Fruit fly (Drosophila melanogaster) whole organism, embryonic: ENCODE results near the gene CG31809.

ENCODE experiments used
- B-H2 ChIP-seq: fragments of 200-800 bp; sonication (Bioruptor generic); optimal IDR thresholded peaks from 2 replicates; lab custom pipeline; 2018; ENCODE audit warnings: missing biosample characterization, mild to moderate bottlenecking, missing genetic modification characterization
- CG10431 ChIP-seq: fragments of 200-800 bp; sonication (Bioruptor generic); optimal IDR thresholded peaks from 3 replicates; lab custom pipeline; 2018; ENCODE audit warnings: missing biosample characterization, mild to moderate bottlenecking, missing genetic modification characterization
- CG12299 ChIP-seq: fragments of 200-800 bp; sonication (Bioruptor generic); optimal IDR thresholded peaks from 2 replicates; lab custom pipeline; 2018; ENCODE audit warnings: missing biosample characterization, mild to moderate bottlenecking, missing genetic modification characterization
- CG12744 ChIP-seq: fragments of 200-800 bp; sonication (Bioruptor generic); optimal IDR thresholded peaks from 2 replicates; lab custom pipeline; 2016; ENCODE audit warnings: missing biosample characterization, missing genetic modification characterization
- CG14014 ChIP-seq: fragments of 200-800 bp; sonication (Bioruptor generic); IDR thresholded peaks from 2 replicates; pipeline ENCODE4 v1.3.6; 2022; ENCODE audit warnings: missing biosample characterization, missing genetic modification characterization
- CG14441 ChIP-seq: fragments of 200-800 bp; sonication (Bioruptor generic); IDR thresholded peaks from 2 replicates; pipeline ENCODE4 v1.3.6; 2022; ENCODE audit warnings: missing biosample characterization, missing genetic modification characterization
- CG15011 ChIP-seq: fragments of 200-800 bp; sonication (Bioruptor generic); optimal IDR thresholded peaks from 3 replicates; lab custom pipeline; 2018; ENCODE audit warnings: missing biosample characterization, mild to moderate bottlenecking, missing genetic modification characterization
- CG1603 ChIP-seq: fragments of 200-800 bp; sonication (Bioruptor generic); optimal IDR thresholded peaks from 2 replicates; lab custom pipeline; 2019; ENCODE audit warnings: missing biosample characterization, mild to moderate bottlenecking, missing genetic modification characterization, moderate library complexity
- CG16863 ChIP-seq: fragments of 200-800 bp; sonication (Bioruptor generic); optimal IDR thresholded peaks from 3 replicates; lab custom pipeline; 2016; ENCODE audit warnings: missing biosample characterization, missing genetic modification characterization
- CG2120 ChIP-seq: fragments of 200-800 bp; sonication (Bioruptor generic); optimal IDR thresholded peaks from 3 replicates; lab custom pipeline; 2016; ENCODE audit warnings: missing biosample characterization, missing genetic modification characterization
- CG30403 ChIP-seq: fragments of 200-800 bp; sonication (Bioruptor generic); optimal IDR thresholded peaks from 3 replicates; lab custom pipeline; 2016; ENCODE audit warnings: missing biosample characterization, missing genetic modification characterization
- CG32532 ChIP-seq: fragments of 200-800 bp; sonication (Bioruptor generic); IDR thresholded peaks from 2 replicates; pipeline ENCODE4 v1.3.6; 2022; ENCODE audit warnings: missing biosample characterization, missing genetic modification characterization
- CG34422 ChIP-seq: fragments of 200-800 bp; sonication (Bioruptor generic); IDR thresholded peaks from 3 replicates; pipeline ENCODE4 v1.3.6; 2022; ENCODE audit warnings: missing biosample characterization, missing genetic modification characterization
- CG4360 ChIP-seq: fragments of 200-800 bp; sonication (Bioruptor generic); IDR thresholded peaks from 2 replicates; pipeline ENCODE4 v1.3.6; 2022; ENCODE audit warnings: missing biosample characterization, missing genetic modification characterization
- CG4424 ChIP-seq: fragments of 200-800 bp; sonication (Bioruptor generic); optimal IDR thresholded peaks from 3 replicates; lab custom pipeline; 2016; ENCODE audit warnings: missing biosample characterization, missing genetic modification characterization
- CG6791 ChIP-seq: fragments of 200-800 bp; sonication (Bioruptor generic); IDR thresholded peaks from 3 replicates; pipeline ENCODE4 v1.3.6; 2022; ENCODE audit warnings: missing biosample characterization, missing genetic modification characterization; ENCODE audit not compliant: partially characterized antibody
- CG6854 ChIP-seq: fragments of 200-800 bp; sonication (Bioruptor generic); optimal IDR thresholded peaks from 3 replicates; lab custom pipeline; 2017; ENCODE audit warnings: missing biosample characterization, mild to moderate bottlenecking, missing genetic modification characterization
- CG7556 ChIP-seq: fragments of 200-800 bp; sonication (Bioruptor generic); optimal IDR thresholded peaks from 2 replicates; lab custom pipeline; 2017; ENCODE audit warnings: missing biosample characterization, mild to moderate bottlenecking, missing genetic modification characterization
- CG8359 ChIP-seq: fragments of 200-800 bp; sonication (Bioruptor generic); optimal IDR thresholded peaks from 2 replicates; lab custom pipeline; 2017; ENCODE audit warnings: missing biosample characterization, mild to moderate bottlenecking, missing genetic modification characterization, borderline replicate concordance
- CG9609 ChIP-seq: fragments of 200-800 bp; sonication (Bioruptor generic); optimal IDR thresholded peaks from 3 replicates; lab custom pipeline; 2016; ENCODE audit warnings: missing biosample characterization, missing genetic modification characterization
- CG9817 ChIP-seq: fragments of 200-800 bp; sonication (Bioruptor generic); optimal IDR thresholded peaks from 2 replicates; lab custom pipeline; 2018; ENCODE audit warnings: missing biosample characterization, mild to moderate bottlenecking, missing genetic modification characterization, moderate library complexity
- CTCF ChIP-seq: fragments of 200-800 bp; sonication (Bioruptor generic); optimal IDR thresholded peaks from 2 replicates; lab custom pipeline; 2017; ENCODE audit warnings: missing biosample characterization, mild to moderate bottlenecking, missing genetic modification characterization, moderate library complexity
- CoRest ChIP-seq: fragments of 200-800 bp; sonication (Bioruptor generic); optimal IDR thresholded peaks from 3 replicates; lab custom pipeline; 2018; ENCODE audit warnings: missing biosample characterization, mild to moderate bottlenecking, missing genetic modification characterization, moderate library complexity
- Dbx ChIP-seq: fragments of 200-800 bp; sonication (Bioruptor generic); IDR thresholded peaks from 3 replicates; pipeline ENCODE4 v1.3.6; 2022; ENCODE audit warnings: missing biosample characterization, missing genetic modification characterization
- Dip2 ChIP-seq: fragments of 200-800 bp; sonication (Bioruptor generic); IDR thresholded peaks from 2 replicates; pipeline ENCODE4 v1.3.6; 2022; ENCODE audit warnings: missing biosample characterization, missing genetic modification characterization
- Dip3 ChIP-seq: fragments of 200-800 bp; sonication (Bioruptor generic); optimal IDR thresholded peaks from 3 replicates; lab custom pipeline; 2016; ENCODE audit warnings: missing biosample characterization, missing genetic modification characterization
- E2f1 ChIP-seq: fragments of 200-800 bp; sonication (Bioruptor generic); IDR thresholded peaks from 2 replicates; pipeline ENCODE4 v1.3.6; 2022; ENCODE audit warnings: missing biosample characterization, missing genetic modification characterization
- HLH3B ChIP-seq: fragments of 200-800 bp; sonication (Bioruptor generic); IDR thresholded peaks from 2 replicates; pipeline ENCODE4 v1.3.6; 2022; ENCODE audit warnings: missing biosample characterization, missing genetic modification characterization
- Hr51 ChIP-seq, 2 experiments: fragments of 200-800 bp; sonication (Bioruptor generic); optimal IDR thresholded peaks; 2 replicates in 1 of 2; 3 replicates in 1 of 2; lab custom pipeline; 2016 to 2018; ENCODE audit warnings: missing biosample characterization in 2 of 2, missing genetic modification characterization in 2 of 2, mild to moderate bottlenecking in 1 of 2, moderate library complexity in 1 of 2
- Oli ChIP-seq: fragments of 200-800 bp; sonication (Bioruptor generic); optimal IDR thresholded peaks from 2 replicates; lab custom pipeline; 2018; ENCODE audit warnings: missing biosample characterization, mild to moderate bottlenecking, missing genetic modification characterization, moderate library complexity
- Ptx1 ChIP-seq: fragments of 200-800 bp; sonication (Bioruptor generic); IDR thresholded peaks from 2 replicates; pipeline ENCODE4 v1.3.6; 2022; ENCODE audit warnings: missing biosample characterization, missing genetic modification characterization
- Stat92E ChIP-seq, 3 experiments: fragments of >200 bp in 2 of 3; fragments of 200-800 bp in 1 of 3; sonication (Bioruptor generic) in 1 of 3; optimal IDR thresholded peaks; 2 replicates each; lab custom pipeline; 2017 to 2019; ENCODE audit warnings: missing biosample characterization in 3 of 3, missing genetic modification characterization in 3 of 3, mild to moderate bottlenecking in 1 of 3, moderate library complexity in 1 of 3
- cas ChIP-seq: fragments of 200-800 bp; sonication (Bioruptor generic); IDR thresholded peaks from 2 replicates; pipeline ENCODE4 v1.3.6; 2022; ENCODE audit warnings: missing biosample characterization, missing genetic modification characterization
- chm ChIP-seq: fragments of 200-800 bp; sonication (Bioruptor generic); IDR thresholded peaks from 2 replicates; pipeline ENCODE4 v1.3.6; 2022; ENCODE audit warnings: missing biosample characterization, missing genetic modification characterization
- fu2 ChIP-seq: fragments of 200-800 bp; sonication (Bioruptor generic); optimal IDR thresholded peaks from 2 replicates; lab custom pipeline; 2016; ENCODE audit warnings: missing biosample characterization, missing genetic modification characterization
- gsb ChIP-seq: fragments of 200-800 bp; sonication (Bioruptor generic); IDR thresholded peaks from 2 replicates; pipeline ENCODE4 v1.3.6; 2022; ENCODE audit warnings: missing biosample characterization, missing genetic modification characterization
- her ChIP-seq: fragments of 200-800 bp; sonication (Bioruptor generic); optimal IDR thresholded peaks from 2 replicates; lab custom pipeline; 2016; ENCODE audit warnings: missing biosample characterization, missing genetic modification characterization
- lilli ChIP-seq: fragments of 200-800 bp; sonication (Bioruptor generic); optimal IDR thresholded peaks from 3 replicates; lab custom pipeline; 2016; ENCODE audit warnings: missing biosample characterization, missing genetic modification characterization
- nerfin-1 ChIP-seq: fragments of 200-800 bp; sonication (Bioruptor generic); optimal IDR thresholded peaks from 3 replicates; lab custom pipeline; 2019; ENCODE audit warnings: missing biosample characterization, mild to moderate bottlenecking, missing genetic modification characterization, moderate library complexity
- otp ChIP-seq: fragments of 200-800 bp; sonication (Bioruptor generic); IDR thresholded peaks from 3 replicates; pipeline ENCODE4, ENCODE4 v1.3.6; 2022; ENCODE audit warnings: missing biosample characterization, missing genetic modification characterization
- pfk ChIP-seq: fragments of 200-800 bp; sonication (Bioruptor generic); optimal IDR thresholded peaks from 2 replicates; lab custom pipeline; 2018; ENCODE audit warnings: missing biosample characterization, mild to moderate bottlenecking, missing genetic modification characterization, moderate library complexity
- pita ChIP-seq: fragments of 200-800 bp; sonication (Bioruptor generic); optimal IDR thresholded peaks from 2 replicates; lab custom pipeline; 2017; ENCODE audit warnings: missing biosample characterization, mild to moderate bottlenecking, missing genetic modification characterization
- prd ChIP-seq, 3 experiments: fragments of >200 bp in 2 of 3; fragments of 200-800 bp in 1 of 3; sonication (Bioruptor generic) in 1 of 3; optimal IDR thresholded peaks in 2 of 3; IDR thresholded peaks in 1 of 3; 2 replicates in 2 of 3; 3 replicates in 1 of 3; pipeline versions ENCODE4 v1.3.6 to Lab custom; 2017 to 2022; ENCODE audit warnings: missing biosample characterization in 1 of 3, missing genetic modification characterization in 1 of 3
- pum ChIP-seq: fragments of 200-800 bp; sonication (Bioruptor generic); optimal IDR thresholded peaks from 2 replicates; lab custom pipeline; 2016; ENCODE audit warnings: missing biosample characterization, missing genetic modification characterization
- sens-2 ChIP-seq: fragments of 200-800 bp; sonication (Bioruptor generic); IDR thresholded peaks from 2 replicates; pipeline ENCODE4 v1.3.6; 2022; ENCODE audit warnings: missing biosample characterization, missing genetic modification characterization
- slbo ChIP-seq: fragments of 200-800 bp; sonication (Bioruptor generic); IDR thresholded peaks from 2 replicates; pipeline ENCODE4 v1.3.6; 2022; ENCODE audit warnings: missing biosample characterization, missing genetic modification characterization
- sug ChIP-seq: fragments of 200-800 bp; optimal IDR thresholded peaks from 2 replicates; lab custom pipeline; 2019; ENCODE audit warnings: missing biosample characterization, mild to moderate bottlenecking, missing genetic modification characterization, moderate library complexity
- twi ChIP-seq: fragments of 200-800 bp; optimal IDR thresholded peaks from 2 replicates; lab custom pipeline; 2019; ENCODE audit warnings: missing biosample characterization, mild to moderate bottlenecking, missing genetic modification characterization, moderate library complexity
- zfh1 ChIP-seq: fragments of 200-800 bp; sonication (Bioruptor generic); IDR thresholded peaks from 3 replicates; pipeline ENCODE4 v1.3.6; 2022; ENCODE audit warnings: missing biosample characterization, missing genetic modification characterization

The CG31809 gene

DNA sequence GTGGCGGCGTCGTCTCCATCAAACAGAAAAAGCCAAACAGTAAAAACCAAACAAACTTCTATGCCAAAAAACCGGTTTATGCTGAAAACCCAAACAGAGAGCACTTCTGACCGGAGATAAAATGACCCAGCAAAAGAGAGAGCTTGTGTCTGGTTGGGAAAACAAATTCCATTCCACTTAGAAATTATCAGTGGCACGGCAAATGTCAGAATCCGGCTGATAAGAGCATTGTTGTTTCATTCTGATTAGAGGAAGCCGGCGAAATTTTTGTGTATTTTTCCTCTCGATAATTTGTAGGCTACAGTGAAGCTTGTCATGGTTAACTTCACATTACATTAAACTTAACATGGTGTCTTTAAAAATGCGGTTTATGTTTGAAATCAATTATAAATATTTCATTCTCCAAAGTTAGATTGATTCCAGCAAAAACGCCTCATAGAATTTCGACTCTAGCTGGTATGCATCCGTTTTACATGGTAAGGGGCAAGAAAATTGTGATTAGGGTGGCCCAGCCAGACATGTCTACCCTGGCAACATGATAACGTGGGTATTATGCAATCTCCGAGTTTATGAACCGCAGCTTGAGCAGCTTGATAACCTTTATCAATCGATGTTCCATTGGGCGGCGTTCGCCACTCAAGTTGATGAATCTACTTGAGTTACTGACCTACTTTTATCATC, 41.0 kb downstream of the CG31809 start:
- peak; percentile 13 for TF ChIP-seq her (GFP tag; lab: Kevin White, UChicago)
- no peak for TF ChIP-seq CG12299 (tag; lab: Kevin White, UChicago)
- no peak for TF ChIP-seq pita (GFP tag; lab: Kevin White, UChicago)
- TF ChIP-seq pum = no peak
- peak; percentile 26; the same call in 1 of the 2 replicates for TF ChIP-seq E2f1 (GFP tag; lab: Robert Waterston, UW)
- TF ChIP-seq CG8359 = no peak
- TF ChIP-seq CG30403 (GFP tag; lab: Kevin White, UChicago) = peak; percentile 8
- peak; percentile 23 for TF ChIP-seq CG16863 (GFP tag; lab: Kevin White, UChicago)
- peak; percentile 37 for TF ChIP-seq CG14014 (GFP tag; lab: Robert Waterston, UW)
- TF ChIP-seq B-H2 (GFP tag; lab: Kevin White, UChicago) = no peak
- TF ChIP-seq CG2120 (GFP tag; lab: Kevin White, UChicago) = peak; percentile 63
- peak; percentile 18; the same call in 1 of the 2 replicates for TF ChIP-seq chm
- peak; percentile 13; the same call in 1 of the 2 replicates for TF ChIP-seq HLH3B (GFP tag; lab: Robert Waterston, UW)
- TF ChIP-seq sens-2 = no peak
- peak; percentile 73 for TF ChIP-seq Dip3 (GFP tag; lab: Kevin White, UChicago)
- no peak for TF ChIP-seq twi
- TF ChIP-seq CG6791 = 0 out of 3 replicates have a peak, but pooled peaks have one; percentile 23
- no peak for TF ChIP-seq pfk (GFP tag; lab: Kevin White, UChicago)
- TF ChIP-seq CG6854 (GFP tag; lab: Kevin White, UChicago) = no peak
- no peak for TF ChIP-seq CG34422 (GFP tag; lab: Robert Waterston, UW)
- TF ChIP-seq CG4424 (GFP tag; lab: Kevin White, UChicago) = no peak
- no peak for TF ChIP-seq cas (GFP tag; lab: Robert Waterston, UW)
- TF ChIP-seq Hr51 (GFP tag; optimal IDR thresholded peaks at IDR 0.05; lab: Kevin White, UChicago) = peak in 1 of 2 experiments; percentile 37
- peak; percentile 61 for TF ChIP-seq lilli (GFP tag; lab: Kevin White, UChicago)
- TF ChIP-seq otp (GFP tag; lab: Robert Waterston, UW) = peak; percentile 52; the same call in 1 of the 3 replicates
- TF ChIP-seq CG9817 (tag; lab: Kevin White, UChicago) = no peak
- TF ChIP-seq Dbx = peak; percentile 63; the same call in 2 of the 3 replicates
- TF ChIP-seq CG1603 (tag; lab: Kevin White, UChicago) = peak; percentile 40
- TF ChIP-seq Ptx1 = peak; percentile 48
- TF ChIP-seq nerfin-1 (tag; lab: Kevin White, UChicago) = no peak
- peak; percentile 19 for TF ChIP-seq CoRest (tag; lab: Kevin White, UChicago)
- TF ChIP-seq Oli = peak; percentile 16
- TF ChIP-seq CG9609 (GFP tag; lab: Kevin White, UChicago) = peak; percentile 8
- TF ChIP-seq sug = peak; percentile 37
- TF ChIP-seq gsb (GFP tag; lab: Robert Waterston, UW) = no peak
- TF ChIP-seq CG15011 (GFP tag; lab: Kevin White, UChicago) = no peak
- TF ChIP-seq zfh1 (GFP tag; lab: Robert Waterston, UW) = peak; percentile 41; the same call in 1 of the 3 replicates
- peak; percentile 23; the same call in 1 of the 2 replicates for TF ChIP-seq slbo (GFP tag; lab: Robert Waterston, UW)
- peak; percentile 43; the same call in 1 of the 2 replicates for TF ChIP-seq CG14441
- TF ChIP-seq CG4360 (GFP tag; lab: Robert Waterston, UW) = no peak
- no peak for TF ChIP-seq prd (optimal IDR thresholded peaks at IDR 0.05; lab: Kevin White, UChicago)
- TF ChIP-seq prd (GFP tag; IDR thresholded peaks at IDR 0.05; lab: Robert Waterston, UW) = 0 out of 3 replicates have a peak, but pooled peaks have one; percentile 9
- TF ChIP-seq Dip2 (GFP tag; lab: Robert Waterston, UW) = no peak
- peak; percentile 18 for TF ChIP-seq CG7556 (GFP tag; lab: Kevin White, UChicago)
- peak; percentile 21 for TF ChIP-seq fu2
- no peak for TF ChIP-seq Stat92E (GFP tag; optimal IDR thresholded peaks at IDR 0.05; lab: Kevin White, UChicago)
- no peak for TF ChIP-seq CTCF (GFP tag; lab: Kevin White, UChicago)
- TF ChIP-seq CG32532 (GFP tag; lab: Robert Waterston, UW) = peak; percentile 22; the same call in 1 of the 2 replicates
- TF ChIP-seq CG10431 (GFP tag; lab: Kevin White, UChicago) = peak; percentile 44
- no peak for TF ChIP-seq CG12744 (GFP tag; lab: Kevin White, UChicago)
